Fruit fly (Drosophila melanogaster) whole organism, embryonic: ENCODE measurements around the gene CG11454.
A peak's percentile ranks its signal among the peaks of the same experiment; 100 is the strongest.

Experiments
- Ada2b ChIP-seq: fragments of 200-800 bp; sonication (Bioruptor generic); IDR thresholded peaks from 2 replicates; pipeline ENCODE4 v1.3.6; 2022; ENCODE audit warnings: missing biosample characterization, missing genetic modification characterization
- Awh ChIP-seq: fragments of 200-800 bp; sonication (Bioruptor generic); IDR thresholded peaks from 2 replicates; pipeline ENCODE4, ENCODE4 v1.3.6; 2022; ENCODE audit warnings: missing biosample characterization, missing genetic modification characterization
- BEAF-32 ChIP-seq: fragments of 200-800 bp; sonication (Bioruptor generic); optimal IDR thresholded peaks from 3 replicates; lab custom pipeline; 2017; ENCODE audit warnings: missing biosample characterization, missing genetic modification characterization, mild to moderate bottlenecking, moderate library complexity, missing genetic modification reagents
- BtbVII ChIP-seq: fragments of 200-800 bp; sonication (Bioruptor generic); optimal IDR thresholded peaks from 3 replicates; lab custom pipeline; 2017; ENCODE audit warnings: missing biosample characterization, mild to moderate bottlenecking, missing genetic modification characterization
- CG10267 ChIP-seq: fragments of 200-800 bp; sonication (Bioruptor generic); optimal IDR thresholded peaks from 2 replicates; lab custom pipeline; 2018; ENCODE audit warnings: missing biosample characterization, mild to moderate bottlenecking, missing genetic modification characterization, moderate library complexity
- CG11247 ChIP-seq: fragments of 200-800 bp; sonication (Bioruptor generic); IDR thresholded peaks from 2 replicates; pipeline ENCODE4 v1.3.6; 2022; ENCODE audit warnings: missing biosample characterization, missing genetic modification characterization
- CG11560 ChIP-seq: fragments of 200-800 bp; sonication (Bioruptor generic); IDR thresholded peaks from 3 replicates; pipeline ENCODE4 v1.3.6; 2022; ENCODE audit warnings: missing biosample characterization, missing genetic modification characterization
- CG12219 ChIP-seq: fragments of 200-800 bp; sonication (Bioruptor generic); optimal IDR thresholded peaks from 3 replicates; lab custom pipeline; 2018; ENCODE audit warnings: missing biosample characterization, mild to moderate bottlenecking, missing genetic modification characterization
- CG13287 ChIP-seq: fragments of 200-800 bp; sonication (Bioruptor generic); IDR thresholded peaks from 2 replicates; pipeline ENCODE4 v1.3.6; 2022; ENCODE audit warnings: missing biosample characterization, missing genetic modification characterization; ENCODE audit not compliant: partially characterized antibody
- CG13624 ChIP-seq: fragments of 200-800 bp; sonication (Bioruptor generic); optimal IDR thresholded peaks from 2 replicates; lab custom pipeline; 2016; ENCODE audit warnings: missing biosample characterization, missing genetic modification characterization
- CG13775 ChIP-seq: fragments of 200-800 bp; sonication (Bioruptor generic); optimal IDR thresholded peaks from 3 replicates; lab custom pipeline; 2017; ENCODE audit warnings: missing biosample characterization, mild to moderate bottlenecking, missing genetic modification characterization
- CG18476 ChIP-seq: fragments of 200-800 bp; sonication (Bioruptor generic); optimal IDR thresholded peaks from 2 replicates; lab custom pipeline; 2016; ENCODE audit warnings: missing biosample characterization, mild to moderate bottlenecking, missing genetic modification characterization
- CG31388 ChIP-seq: fragments of 200-800 bp; sonication (Bioruptor generic); optimal IDR thresholded peaks from 2 replicates; lab custom pipeline; 2016; ENCODE audit warnings: missing biosample characterization, missing genetic modification characterization
- CG33557 ChIP-seq: fragments of 200-800 bp; sonication (Bioruptor generic); optimal IDR thresholded peaks from 2 replicates; lab custom pipeline; 2019; ENCODE audit warnings: missing biosample characterization, mild to moderate bottlenecking, missing genetic modification characterization, moderate library complexity
- CG34422 ChIP-seq: fragments of 200-800 bp; sonication (Bioruptor generic); IDR thresholded peaks from 3 replicates; pipeline ENCODE4 v1.3.6; 2022; ENCODE audit warnings: missing biosample characterization, missing genetic modification characterization
- CG4360 ChIP-seq: fragments of 200-800 bp; sonication (Bioruptor generic); IDR thresholded peaks from 2 replicates; pipeline ENCODE4 v1.3.6; 2022; ENCODE audit warnings: missing biosample characterization, missing genetic modification characterization
- CG4404 ChIP-seq: fragments of 200-800 bp; sonication (Bioruptor generic); IDR thresholded peaks from 2 replicates; pipeline ENCODE4 v1.3.6; 2022; ENCODE audit warnings: missing biosample characterization, missing genetic modification characterization
- CG6654 ChIP-seq: fragments of 200-800 bp; sonication (Bioruptor generic); optimal IDR thresholded peaks from 2 replicates; lab custom pipeline; 2017; ENCODE audit warnings: missing biosample characterization, mild to moderate bottlenecking, missing genetic modification characterization
- CG6791 ChIP-seq: fragments of 200-800 bp; sonication (Bioruptor generic); IDR thresholded peaks from 3 replicates; pipeline ENCODE4 v1.3.6; 2022; ENCODE audit warnings: missing biosample characterization, missing genetic modification characterization; ENCODE audit not compliant: partially characterized antibody
- CG7372 ChIP-seq: fragments of 200-800 bp; sonication (Bioruptor generic); IDR thresholded peaks from 2 replicates; pipeline ENCODE4 v1.3.6; 2022; ENCODE audit warnings: missing biosample characterization, missing genetic modification characterization
- CG9437 ChIP-seq: fragments of 200-800 bp; sonication (Bioruptor generic); optimal IDR thresholded peaks from 2 replicates; lab custom pipeline; 2018; ENCODE audit warnings: missing biosample characterization, mild to moderate bottlenecking, missing genetic modification characterization
- Camta ChIP-seq: fragments of 200-800 bp; sonication (Bioruptor generic); optimal IDR thresholded peaks from 2 replicates; lab custom pipeline; 2016; ENCODE audit warnings: missing biosample characterization, missing genetic modification characterization
- CkIIα-i1 ChIP-seq: fragments of 200-800 bp; sonication (Bioruptor generic); IDR thresholded peaks from 2 replicates; pipeline ENCODE4 v1.3.6; 2022; ENCODE audit warnings: missing biosample characterization, missing genetic modification characterization
- CoRest ChIP-seq: fragments of 200-800 bp; sonication (Bioruptor generic); optimal IDR thresholded peaks from 3 replicates; lab custom pipeline; 2018; ENCODE audit warnings: missing biosample characterization, mild to moderate bottlenecking, missing genetic modification characterization, moderate library complexity
- Dek ChIP-seq: fragments of 200-800 bp; sonication (Bioruptor generic); optimal IDR thresholded peaks from 3 replicates; lab custom pipeline; 2019; ENCODE audit warnings: missing biosample characterization, mild to moderate bottlenecking, missing genetic modification characterization, moderate library complexity
- Doc2 ChIP-seq: fragments of 200-800 bp; sonication (Bioruptor generic); IDR thresholded peaks from 2 replicates; pipeline ENCODE4 v1.3.6; 2022; ENCODE audit warnings: missing biosample characterization, missing genetic modification characterization
- Dp ChIP-seq: fragments of 200-800 bp; sonication (Bioruptor generic); optimal IDR thresholded peaks from 2 replicates; lab custom pipeline; 2018; ENCODE audit warnings: missing biosample characterization, mild to moderate bottlenecking, missing genetic modification characterization, moderate library complexity
- ERR ChIP-seq: fragments of 200-800 bp; sonication (Bioruptor generic); optimal IDR thresholded peaks from 2 replicates; lab custom pipeline; 2016; ENCODE audit warnings: missing biosample characterization, missing genetic modification characterization
- Ets97D ChIP-seq: fragments of 200-800 bp; sonication (Bioruptor generic); optimal IDR thresholded peaks from 3 replicates; lab custom pipeline; 2016; ENCODE audit warnings: missing biosample characterization, missing genetic modification characterization
- Fer1 ChIP-seq: fragments of 200-800 bp; sonication (Bioruptor generic); optimal IDR thresholded peaks from 2 replicates; lab custom pipeline; 2017; ENCODE audit warnings: missing biosample characterization, mild to moderate bottlenecking, missing genetic modification characterization
- Gsc ChIP-seq: fragments of 200-800 bp; sonication (Bioruptor generic); IDR thresholded peaks from 2 replicates; pipeline ENCODE4 v1.3.6; 2022; ENCODE audit warnings: missing biosample characterization, missing genetic modification characterization
- HmgD ChIP-seq: fragments of 200-800 bp; sonication (Bioruptor generic); optimal IDR thresholded peaks from 3 replicates; lab custom pipeline; 2016; ENCODE audit warnings: missing biosample characterization, missing genetic modification characterization
- MTF-1 ChIP-seq: fragments of 200-800 bp; sonication (Bioruptor generic); optimal IDR thresholded peaks from 2 replicates; lab custom pipeline; 2018; ENCODE audit warnings: missing biosample characterization, mild to moderate bottlenecking, missing genetic modification characterization, borderline replicate concordance
- Myb ChIP-seq: fragments of 200-800 bp; sonication (Bioruptor generic); optimal IDR thresholded peaks from 2 replicates; lab custom pipeline; 2016; ENCODE audit warnings: missing biosample characterization, missing genetic modification characterization
- Nf-YA ChIP-seq: fragments of 200-800 bp; sonication (Bioruptor generic); IDR thresholded peaks from 2 replicates; pipeline ENCODE4 v1.3.6; 2022; ENCODE audit warnings: missing biosample characterization, missing genetic modification characterization
- Sox100B ChIP-seq: fragments of 200-800 bp; sonication (Bioruptor generic); optimal IDR thresholded peaks from 3 replicates; lab custom pipeline; 2018; ENCODE audit warnings: missing biosample characterization, mild to moderate bottlenecking, missing genetic modification characterization
- Sry-β ChIP-seq: fragments of 200-800 bp; sonication (Bioruptor generic); optimal IDR thresholded peaks from 2 replicates; lab custom pipeline; 2018; ENCODE audit warnings: missing biosample characterization, mild to moderate bottlenecking, missing genetic modification characterization, moderate library complexity
- abd-A ChIP-seq: fragments of 200-800 bp; sonication (Bioruptor generic); optimal IDR thresholded peaks from 3 replicates; lab custom pipeline; 2019; ENCODE audit warnings: missing biosample characterization, mild to moderate bottlenecking, missing genetic modification characterization, moderate library complexity
- bbx ChIP-seq: fragments of 200-800 bp; sonication (Bioruptor generic); IDR thresholded peaks from 2 replicates; pipeline ENCODE4 v1.3.6; 2022; ENCODE audit warnings: missing biosample characterization, missing genetic modification characterization; ENCODE audit not compliant: partially characterized antibody
- cato ChIP-seq: fragments of 200-800 bp; sonication (Bioruptor generic); optimal IDR thresholded peaks from 2 replicates; lab custom pipeline; 2016; ENCODE audit warnings: missing biosample characterization, missing genetic modification characterization, borderline replicate concordance
- chinmo ChIP-seq: fragments of 200-800 bp; sonication (Bioruptor generic); IDR thresholded peaks from 4 replicates; pipeline ENCODE4 v1.3.6; 2022; ENCODE audit warnings: missing biosample characterization, missing genetic modification characterization; ENCODE audit not compliant: partially characterized antibody
- cwo ChIP-seq: fragments of 200-800 bp; sonication (Bioruptor generic); optimal IDR thresholded peaks from 3 replicates; lab custom pipeline; 2017; ENCODE audit warnings: missing biosample characterization, missing genetic modification characterization, mild to moderate bottlenecking, moderate library complexity, missing genetic modification reagents
- ems ChIP-seq: fragments of 200-800 bp; sonication (Bioruptor generic); optimal IDR thresholded peaks from 3 replicates; lab custom pipeline; 2016; ENCODE audit warnings: missing biosample characterization, missing genetic modification characterization
- ewg ChIP-seq: fragments of 200-800 bp; sonication (Bioruptor generic); optimal IDR thresholded peaks from 3 replicates; lab custom pipeline; 2017; ENCODE audit warnings: mild to moderate bottlenecking, missing biosample characterization, missing genetic modification reagents, missing genetic modification characterization
- gfzf ChIP-seq: fragments of 200-800 bp; sonication (Bioruptor generic); optimal IDR thresholded peaks from 2 replicates; lab custom pipeline; 2016; ENCODE audit warnings: missing biosample characterization, mild to moderate bottlenecking, missing genetic modification characterization, moderate library complexity
- gsb-n ChIP-seq: fragments of 200-800 bp; sonication (Bioruptor generic); optimal IDR thresholded peaks from 3 replicates; lab custom pipeline; 2018; ENCODE audit warnings: missing biosample characterization, mild to moderate bottlenecking, missing genetic modification characterization
- hth ChIP-seq: fragments of >200 bp; optimal IDR thresholded peaks from 2 replicates; lab custom pipeline; 2017; ENCODE audit warnings: inconsistent platforms
- lilli ChIP-seq: fragments of 200-800 bp; sonication (Bioruptor generic); optimal IDR thresholded peaks from 3 replicates; lab custom pipeline; 2016; ENCODE audit warnings: missing biosample characterization, missing genetic modification characterization
- nau ChIP-seq: fragments of 200-800 bp; sonication (Bioruptor generic); optimal IDR thresholded peaks from 3 replicates; lab custom pipeline; 2017; ENCODE audit warnings: missing biosample characterization, mild to moderate bottlenecking, missing genetic modification characterization, missing genetic modification reagents
- ro ChIP-seq: fragments of 200-800 bp; sonication (Bioruptor generic); IDR thresholded peaks from 2 replicates; pipeline ENCODE4 v1.3.6; 2022; ENCODE audit warnings: missing biosample characterization, missing genetic modification characterization
- trh ChIP-seq: fragments of 200-800 bp; sonication (Bioruptor generic); optimal IDR thresholded peaks from 2 replicates; lab custom pipeline; 2016; ENCODE audit warnings: missing biosample characterization, missing genetic modification characterization

Gene CG11454

dm6 chr2L:94639-95059 lies 48.5 kb upstream of the CG11454 start, which contains the start of gene Zir (continued):
- TF ChIP-seq Gsc (GFP tag; lab: Robert Waterston, UW) (no peak), ewg (GFP tag; lab: Kevin White, UChicago) (no peak), CG7372 (GFP tag; lab: Robert Waterston, UW) (no peak), CG31388 (GFP tag; lab: Kevin White, UChicago) (no peak), cwo (GFP tag; lab: Kevin White, UChicago) (no peak), CG4360 (GFP tag; lab: Robert Waterston, UW) (no peak), CG9437 (GFP tag; lab: Kevin White, UChicago) (peak; percentile 26), abd-A (tag; lab: Kevin White, UChicago) (no peak), CG13624 (GFP tag; lab: Kevin White, UChicago) (peak; percentile 13), CG6654 (no peak), CG33557 (peak; percentile 29), gfzf (GFP tag; lab: Kevin White, UChicago) (no peak), CG10267 (tag; lab: Kevin White, UChicago) (peak; percentile 21), nau (no peak), CG13775 (GFP tag; lab: Kevin White, UChicago) (peak; percentile 0), gsb-n (tag; lab: Kevin White, UChicago) (no peak), bbx (GFP tag; lab: Robert Waterston, UW) (peak; percentile 80), CoRest (tag; lab: Kevin White, UChicago) (no peak), cato (no peak), CG6791 (peak; percentile 58; the same call in 2 of the 3 replicates), Ets97D (GFP tag; lab: Kevin White, UChicago) (peak; percentile 36), CG11560 (tag; lab: Robert Waterston, UW) (no peak), CG12219 (GFP tag; lab: Kevin White, UChicago) (no peak), Dp (peak; percentile 16), Myb (no peak), CG11247 (GFP tag; lab: Robert Waterston, UW) (no peak), Nf-YA (GFP tag; lab: Robert Waterston, UW) (no peak), Ada2b (GFP tag; lab: Robert Waterston, UW) (no peak), ro (GFP tag; lab: Robert Waterston, UW) (no peak), BtbVII (GFP tag; lab: Kevin White, UChicago) (peak; percentile 14), Awh (no peak)
- TF ChIP-seq, all 482 proteins: peak for 72

- TF ChIP-seq BEAF-32 (GFP tag; lab: Kevin White, UChicago) (peak; percentile 99), CG4404 (GFP tag; lab: Robert Waterston, UW) (no peak), ERR (no peak), Fer1 (GFP tag; lab: Kevin White, UChicago) (peak; percentile 43), lilli (GFP tag; lab: Kevin White, UChicago) (peak; percentile 43), CG13287 (peak; percentile 100), Dek (tag; lab: Kevin White, UChicago) (no peak), HmgD (GFP tag; lab: Kevin White, UChicago) (peak; percentile 13), ems (GFP tag; lab: Kevin White, UChicago) (peak; percentile 0), CG34422 (GFP tag; lab: Robert Waterston, UW) (no peak; the same call in 2 of the 3 replicates), CG18476 (GFP tag; lab: Kevin White, UChicago) (no peak), chinmo (peak; percentile 100; the same call in 3 of the 4 replicates), Doc2 (GFP tag; lab: Robert Waterston, UW) (no peak), gfzf (GFP tag; lab: Kevin White, UChicago) (peak; percentile 41), hth (no peak), trh (GFP tag; lab: Kevin White, UChicago) (no peak), Sox100B (GFP tag; lab: Kevin White, UChicago) (no peak), MTF-1 (GFP tag; lab: Kevin White, UChicago) (no peak), Camta (GFP tag; lab: Kevin White, UChicago) (no peak), CkIIα-i1 (GFP tag; lab: Robert Waterston, UW) (no peak), Sry-β (no peak)
Observed at dm6 chr2L:102161-102761, 40.9 kb upstream of the CG11454 start, which contains the start of gene Creld. Gene Creld (plus strand): TSS chr2L:102380.
